Fruit fly (Drosophila melanogaster) whole organism, wandering third instar larva: ENCODE measurements around the gene CG5776.

Source experiments
- CG32264 ChIP-seq: fragments of 200-800 bp; sonication (Bioruptor generic); optimal IDR thresholded peaks from 2 replicates; lab custom pipeline; 2016; ENCODE audit warnings: missing biosample characterization, missing genetic modification characterization
- Dfd ChIP-seq: fragments of >200 bp; optimal IDR thresholded peaks from 2 replicates; lab custom pipeline; 2017; ENCODE audit warnings: missing biosample characterization, missing genetic modification characterization
- psq ChIP-seq: fragments of 200-800 bp; sonication (Bioruptor generic); optimal IDR thresholded peaks from 3 replicates; lab custom pipeline; 2017; ENCODE audit warnings: missing biosample characterization, mild to moderate bottlenecking, missing genetic modification characterization, moderate library complexity

DNA sequence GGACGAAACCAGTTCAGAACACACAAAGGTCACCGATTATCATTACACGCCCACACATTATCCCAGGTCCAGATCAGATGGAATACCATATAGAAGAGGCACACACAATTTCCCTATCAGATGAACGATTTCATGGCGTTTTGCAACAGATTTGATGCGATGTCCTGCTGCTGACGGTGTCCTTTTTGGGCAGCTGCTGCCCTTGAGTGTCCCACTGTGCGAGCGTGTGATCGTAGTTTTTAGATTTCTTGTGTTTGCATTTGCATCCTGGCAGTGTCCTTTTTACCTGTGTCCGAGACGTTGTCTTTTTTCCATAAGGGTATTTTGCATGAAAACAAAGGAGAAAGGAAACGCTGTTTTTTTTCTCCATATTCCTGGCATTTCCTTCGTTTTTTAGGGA lies 24.9 kb downstream of the CG5776 start:
- no peak for TF ChIP-seq CG32264 (GFP tag; lab: Kevin White, UChicago)
- TF ChIP-seq Dfd (GFP tag; lab: Kevin White, UChicago) = no peak
- TF ChIP-seq psq = no peak
